Fruit fly (Drosophila melanogaster) whole organism, embryonic: Measurements from ENCODE around the gene Kr-h1.

Experiments
- Ada2b ChIP-seq: fragments of 200-800 bp; sonication (Bioruptor generic); IDR thresholded peaks from 2 replicates; pipeline ENCODE4 v1.3.6; 2022; ENCODE audit warnings: missing biosample characterization, missing genetic modification characterization
- B-H1 ChIP-seq: fragments of 200-800 bp; sonication (Bioruptor generic); IDR thresholded peaks from 3 replicates; pipeline ENCODE4 v1.3.6; 2022; ENCODE audit warnings: missing biosample characterization, missing genetic modification characterization
- Bgb ChIP-seq: fragments of 200-800 bp; sonication (Bioruptor generic); IDR thresholded peaks from 2 replicates; pipeline ENCODE4 v1.3.6; 2022; ENCODE audit warnings: missing biosample characterization, missing genetic modification characterization; ENCODE audit not compliant: partially characterized antibody
- CG10462 ChIP-seq: fragments of 200-800 bp; sonication (Bioruptor generic); optimal IDR thresholded peaks from 2 replicates; lab custom pipeline; 2016; ENCODE audit warnings: missing biosample characterization, missing genetic modification characterization
- CG12744 ChIP-seq: fragments of 200-800 bp; sonication (Bioruptor generic); optimal IDR thresholded peaks from 2 replicates; lab custom pipeline; 2016; ENCODE audit warnings: missing biosample characterization, missing genetic modification characterization
- CG13296 ChIP-seq: fragments of 200-800 bp; sonication (Bioruptor generic); optimal IDR thresholded peaks from 3 replicates; lab custom pipeline; 2018; ENCODE audit warnings: missing biosample characterization, mild to moderate bottlenecking, missing genetic modification characterization
- CG13624 ChIP-seq: fragments of 200-800 bp; sonication (Bioruptor generic); optimal IDR thresholded peaks from 2 replicates; lab custom pipeline; 2016; ENCODE audit warnings: missing biosample characterization, missing genetic modification characterization
- CG13894 ChIP-seq: fragments of 200-800 bp; sonication (Bioruptor generic); optimal IDR thresholded peaks from 3 replicates; lab custom pipeline; 2018; ENCODE audit warnings: missing biosample characterization, mild to moderate bottlenecking, missing genetic modification characterization, moderate library complexity
- CG15269 ChIP-seq: fragments of 200-800 bp; sonication (Bioruptor generic); optimal IDR thresholded peaks from 2 replicates; lab custom pipeline; 2018; ENCODE audit warnings: missing biosample characterization, mild to moderate bottlenecking, missing genetic modification characterization, moderate library complexity
- CG17359 ChIP-seq: fragments of 200-800 bp; sonication (Bioruptor generic); optimal IDR thresholded peaks from 3 replicates; lab custom pipeline; 2018; ENCODE audit warnings: missing biosample characterization, mild to moderate bottlenecking, missing genetic modification characterization, moderate library complexity
- CG2116 ChIP-seq: fragments of 200-800 bp; sonication (Bioruptor generic); optimal IDR thresholded peaks from 3 replicates; lab custom pipeline; 2018; ENCODE audit warnings: missing biosample characterization, mild to moderate bottlenecking, missing genetic modification characterization
- CG2712 ChIP-seq: fragments of 200-800 bp; optimal IDR thresholded peaks from 3 replicates; lab custom pipeline; 2019; ENCODE audit warnings: missing biosample characterization, mild to moderate bottlenecking, missing genetic modification characterization, moderate library complexity
- CG4820 ChIP-seq: fragments of 200-800 bp; sonication (Bioruptor generic); optimal IDR thresholded peaks from 3 replicates; lab custom pipeline; 2016; ENCODE audit warnings: missing biosample characterization, missing genetic modification characterization
- CG6254 ChIP-seq: fragments of 200-800 bp; sonication (Bioruptor generic); optimal IDR thresholded peaks from 3 replicates; lab custom pipeline; 2017; ENCODE audit warnings: mild to moderate bottlenecking, missing biosample characterization, missing genetic modification reagents, missing genetic modification characterization
- CG6654 ChIP-seq: fragments of 200-800 bp; sonication (Bioruptor generic); optimal IDR thresholded peaks from 2 replicates; lab custom pipeline; 2017; ENCODE audit warnings: missing biosample characterization, mild to moderate bottlenecking, missing genetic modification characterization
- CG8359 ChIP-seq: fragments of 200-800 bp; sonication (Bioruptor generic); optimal IDR thresholded peaks from 2 replicates; lab custom pipeline; 2017; ENCODE audit warnings: missing biosample characterization, mild to moderate bottlenecking, missing genetic modification characterization, borderline replicate concordance
- CG8924 ChIP-seq: fragments of 200-800 bp; optimal IDR thresholded peaks from 3 replicates; lab custom pipeline; 2019; ENCODE audit warnings: missing biosample characterization, mild to moderate bottlenecking, missing genetic modification characterization, moderate library complexity
- CG9817 ChIP-seq: fragments of 200-800 bp; sonication (Bioruptor generic); optimal IDR thresholded peaks from 2 replicates; lab custom pipeline; 2018; ENCODE audit warnings: missing biosample characterization, mild to moderate bottlenecking, missing genetic modification characterization, moderate library complexity
- D19B ChIP-seq: fragments of 200-800 bp; sonication (Bioruptor generic); optimal IDR thresholded peaks from 2 replicates; lab custom pipeline; 2017; ENCODE audit warnings: missing biosample characterization, mild to moderate bottlenecking, missing genetic modification characterization
- Dek ChIP-seq: fragments of 200-800 bp; sonication (Bioruptor generic); optimal IDR thresholded peaks from 3 replicates; lab custom pipeline; 2019; ENCODE audit warnings: missing biosample characterization, mild to moderate bottlenecking, missing genetic modification characterization, moderate library complexity
- Dll ChIP-seq: fragments of 200-800 bp; sonication (Bioruptor generic); IDR thresholded peaks from 4 replicates; pipeline ENCODE4 v1.3.6; 2022; ENCODE audit warnings: missing biosample characterization, missing genetic modification characterization; ENCODE audit not compliant: partially characterized antibody
- E2f1 ChIP-seq: fragments of 200-800 bp; sonication (Bioruptor generic); IDR thresholded peaks from 2 replicates; pipeline ENCODE4 v1.3.6; 2022; ENCODE audit warnings: missing biosample characterization, missing genetic modification characterization
- ERR ChIP-seq: fragments of 200-800 bp; sonication (Bioruptor generic); optimal IDR thresholded peaks from 2 replicates; lab custom pipeline; 2016; ENCODE audit warnings: missing biosample characterization, missing genetic modification characterization
- Ets97D ChIP-seq: fragments of 200-800 bp; sonication (Bioruptor generic); optimal IDR thresholded peaks from 3 replicates; lab custom pipeline; 2016; ENCODE audit warnings: missing biosample characterization, missing genetic modification characterization
- HLH4C ChIP-seq: fragments of 200-800 bp; sonication (Bioruptor generic); IDR thresholded peaks from 3 replicates; pipeline ENCODE4 v1.3.6; 2022; ENCODE audit warnings: missing biosample characterization, missing genetic modification characterization; ENCODE audit not compliant: partially characterized antibody
- Hmr ChIP-seq: fragments of 200-800 bp; sonication (Bioruptor generic); optimal IDR thresholded peaks from 3 replicates; lab custom pipeline; 2017; ENCODE audit warnings: mild to moderate bottlenecking, missing biosample characterization, missing genetic modification reagents, missing genetic modification characterization
- Lim3 ChIP-seq: fragments of 200-800 bp; sonication (Bioruptor generic); IDR thresholded peaks from 2 replicates; pipeline ENCODE4 v1.3.6; 2022; ENCODE audit warnings: missing biosample characterization, missing genetic modification characterization
- Max ChIP-seq: fragments of 200-800 bp; sonication (Bioruptor generic); optimal IDR thresholded peaks from 2 replicates; lab custom pipeline; 2016; ENCODE audit warnings: missing biosample characterization, mild to moderate bottlenecking, missing genetic modification characterization
- NfI ChIP-seq: fragments of 200-800 bp; sonication (Bioruptor generic); optimal IDR thresholded peaks from 3 replicates; lab custom pipeline; 2018; ENCODE audit warnings: missing biosample characterization, mild to moderate bottlenecking, missing genetic modification characterization, moderate library complexity
- Side ChIP-seq: fragments of 200-800 bp; sonication (Bioruptor generic); optimal IDR thresholded peaks from 2 replicates; lab custom pipeline; 2016; ENCODE audit warnings: missing biosample characterization, missing genetic modification characterization
- chn ChIP-seq: fragments of 200-800 bp; sonication (Bioruptor generic); optimal IDR thresholded peaks from 2 replicates; lab custom pipeline; 2016; ENCODE audit warnings: missing biosample characterization, missing genetic modification characterization
- dysf ChIP-seq: fragments of 200-800 bp; sonication (Bioruptor generic); IDR thresholded peaks from 3 replicates; pipeline ENCODE4 v1.3.6; 2022; ENCODE audit warnings: missing biosample characterization, missing genetic modification characterization
- ems ChIP-seq: fragments of 200-800 bp; sonication (Bioruptor generic); optimal IDR thresholded peaks from 3 replicates; lab custom pipeline; 2016; ENCODE audit warnings: missing biosample characterization, missing genetic modification characterization
- exex ChIP-seq: fragments of 200-800 bp; sonication (Bioruptor generic); optimal IDR thresholded peaks from 4 replicates; lab custom pipeline; 2018; ENCODE audit warnings: missing biosample characterization, mild to moderate bottlenecking, missing genetic modification characterization, moderate library complexity
- fu2 ChIP-seq: fragments of 200-800 bp; sonication (Bioruptor generic); optimal IDR thresholded peaks from 2 replicates; lab custom pipeline; 2016; ENCODE audit warnings: missing biosample characterization, missing genetic modification characterization
- hbn ChIP-seq: fragments of 200-800 bp; sonication (Bioruptor generic); IDR thresholded peaks from 2 replicates; pipeline ENCODE4 v1.3.6; 2022; ENCODE audit warnings: missing biosample characterization, missing genetic modification characterization; ENCODE audit not compliant: partially characterized antibody
- jing ChIP-seq: fragments of 200-800 bp; sonication (Bioruptor generic); optimal IDR thresholded peaks from 2 replicates; lab custom pipeline; 2018; ENCODE audit warnings: missing biosample characterization, mild to moderate bottlenecking, missing genetic modification characterization
- lola ChIP-seq, 3 experiments: fragments of >200 bp in 2 of 3; fragments of 200-800 bp in 1 of 3; sonication (Bioruptor generic) in 1 of 3; optimal IDR thresholded peaks; 2 replicates each; lab custom pipeline; 2017 to 2019; ENCODE audit warnings: missing biosample characterization in 3 of 3, missing genetic modification characterization in 3 of 3, mild to moderate bottlenecking in 1 of 3, moderate library complexity in 1 of 3
- nerfin-2 ChIP-seq: fragments of 200-800 bp; sonication (Bioruptor generic); IDR thresholded peaks from 2 replicates; pipeline ENCODE4 v1.3.6; 2022; ENCODE audit warnings: missing biosample characterization, missing genetic modification characterization; ENCODE audit not compliant: partially characterized antibody
- pum ChIP-seq: fragments of 200-800 bp; sonication (Bioruptor generic); optimal IDR thresholded peaks from 2 replicates; lab custom pipeline; 2016; ENCODE audit warnings: missing biosample characterization, missing genetic modification characterization
- pzg ChIP-seq: fragments of 200-800 bp; sonication (Bioruptor generic); optimal IDR thresholded peaks from 3 replicates; lab custom pipeline; 2018; ENCODE audit warnings: missing biosample characterization, mild to moderate bottlenecking, missing genetic modification characterization, moderate library complexity
- row ChIP-seq: fragments of 200-800 bp; sonication (Bioruptor generic); IDR thresholded peaks from 3 replicates; pipeline ENCODE4 v1.3.6; 2022; ENCODE audit warnings: missing biosample characterization, missing genetic modification characterization
- slbo ChIP-seq: fragments of 200-800 bp; sonication (Bioruptor generic); IDR thresholded peaks from 2 replicates; pipeline ENCODE4 v1.3.6; 2022; ENCODE audit warnings: missing biosample characterization, missing genetic modification characterization
- ssp ChIP-seq: fragments of 200-800 bp; sonication (Bioruptor generic); IDR thresholded peaks from 2 replicates; pipeline ENCODE4 v1.3.6; 2022; ENCODE audit warnings: missing biosample characterization, missing genetic modification characterization
- stwl ChIP-seq: fragments of 200-800 bp; sonication (Bioruptor generic); optimal IDR thresholded peaks from 3 replicates; lab custom pipeline; 2018; ENCODE audit warnings: missing biosample characterization, mild to moderate bottlenecking, missing genetic modification characterization, moderate library complexity
- tna ChIP-seq: fragments of 200-800 bp; sonication (Bioruptor generic); IDR thresholded peaks from 2 replicates; pipeline ENCODE4 v1.3.6; 2022; ENCODE audit warnings: missing biosample characterization, missing genetic modification characterization; ENCODE audit not compliant: partially characterized antibody
- unpg ChIP-seq: fragments of 200-800 bp; sonication (Bioruptor generic); optimal IDR thresholded peaks from 3 replicates; lab custom pipeline; 2018; ENCODE audit warnings: missing biosample characterization, mild to moderate bottlenecking, missing genetic modification characterization, moderate library complexity
- zfh2 ChIP-seq: fragments of 200-800 bp; sonication (Bioruptor generic); optimal IDR thresholded peaks from 2 replicates; lab custom pipeline; 2016; ENCODE audit warnings: missing biosample characterization, missing genetic modification characterization

Kr-h1 gene

DNA sequence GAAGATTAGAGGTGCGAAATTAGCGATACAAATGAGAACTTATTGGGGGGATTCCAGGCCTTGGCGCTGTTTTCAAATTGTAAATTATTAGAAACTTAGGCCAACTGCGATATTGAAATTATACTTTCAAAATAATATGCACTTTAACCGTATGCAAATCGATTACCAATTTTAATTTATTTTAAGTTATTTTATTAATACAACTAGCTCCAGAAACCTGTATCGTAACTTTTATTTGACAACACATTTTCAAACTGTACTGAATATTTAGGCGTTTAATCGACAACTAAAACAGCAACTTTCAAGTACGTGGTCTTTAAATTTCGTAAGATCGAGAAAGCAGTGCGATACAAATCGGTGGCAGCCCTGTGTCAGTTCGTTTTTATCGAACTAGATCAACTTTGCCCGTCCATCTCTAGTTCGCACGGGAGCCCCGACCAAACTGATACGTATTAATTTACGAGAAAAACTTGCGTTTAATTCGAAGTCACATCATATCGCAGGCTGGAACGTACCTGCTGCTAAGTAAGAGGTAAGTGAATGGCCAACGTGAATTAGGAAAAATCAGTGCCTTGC lies 11.7 kb upstream of the Kr-h1 start, which contains the start of the genes CG9154 and Kr-h2 (continued):
- peak; percentile 73 for TF ChIP-seq Bgb
- TF ChIP-seq Dek = peak; percentile 76
- peak; percentile 32; the same call in 1 of the 3 replicates for TF ChIP-seq dysf (GFP tag; lab: Robert Waterston, UW)
- peak; percentile 68 for TF ChIP-seq nerfin-2 (GFP tag; lab: Robert Waterston, UW)
- peak; percentile 25 for TF ChIP-seq D19B (GFP tag; lab: Kevin White, UChicago)
- TF ChIP-seq CG12744 = no peak
- TF ChIP-seq E2f1 (GFP tag; lab: Robert Waterston, UW) = 0 out of 2 replicates have a peak, but pooled peaks have one; percentile 11
- TF ChIP-seq Ada2b (GFP tag; lab: Robert Waterston, UW) = no peak
- TF ChIP-seq NfI (GFP tag; lab: Kevin White, UChicago) = peak; percentile 56
- TF ChIP-seq Hmr (GFP tag; lab: Kevin White, UChicago) = peak; percentile 58
- TF ChIP-seq ERR (GFP tag; lab: Kevin White, UChicago) = no peak
- no peak for TF ChIP-seq CG17359
- peak; percentile 57 for TF ChIP-seq CG13894 (tag; lab: Kevin White, UChicago)
- peak; percentile 37 for TF ChIP-seq CG9817
- peak; percentile 33; the same call in 1 of the 2 replicates for TF ChIP-seq hbn
- peak; percentile 98 for TF ChIP-seq CG2116 (GFP tag; lab: Kevin White, UChicago)
- peak; percentile 47 for TF ChIP-seq CG8924 (tag; lab: Kevin White, UChicago)
- peak; percentile 78 for TF ChIP-seq Ets97D (GFP tag; lab: Kevin White, UChicago)
- no peak for TF ChIP-seq jing
- peak; percentile 50 for TF ChIP-seq CG2712 (tag; lab: Kevin White, UChicago)
- peak; percentile 28 for TF ChIP-seq exex (tag; lab: Kevin White, UChicago)
- TF ChIP-seq pzg (GFP tag; lab: Kevin White, UChicago) = peak; percentile 87
- peak; percentile 66; the same call in 2 of the 4 replicates for TF ChIP-seq Dll (GFP tag; lab: Robert Waterston, UW)
- 0 out of 2 replicates have a peak, but pooled peaks have one; percentile 18 for TF ChIP-seq ssp (GFP tag; lab: Robert Waterston, UW)
- TF ChIP-seq CG4820 (GFP tag; lab: Kevin White, UChicago) = peak; percentile 23
- no peak for TF ChIP-seq CG6654 (GFP tag; lab: Kevin White, UChicago)
- peak; percentile 65 for TF ChIP-seq stwl (tag; lab: Kevin White, UChicago)
- peak; percentile 4 for TF ChIP-seq fu2
- peak; percentile 19 for TF ChIP-seq CG13624 (GFP tag; lab: Kevin White, UChicago)
- TF ChIP-seq CG10462 (GFP tag; lab: Kevin White, UChicago) = no peak
- peak in 1 of 3 experiments; percentile 25 for TF ChIP-seq lola (GFP tag; optimal IDR thresholded peaks at IDR 0.05; lab: Kevin White, UChicago)
- TF ChIP-seq unpg = peak; percentile 1
- TF ChIP-seq CG8359 (GFP tag; lab: Kevin White, UChicago) = no peak
- no peak for TF ChIP-seq Side
- peak; percentile 53 for TF ChIP-seq zfh2
- TF ChIP-seq CG15269 = peak; percentile 33
- peak; percentile 14 for TF ChIP-seq Max (GFP tag; lab: Kevin White, UChicago)
- peak; percentile 44; the same call in 1 of the 2 replicates for TF ChIP-seq tna (GFP tag; lab: Robert Waterston, UW)
- TF ChIP-seq slbo (GFP tag; lab: Robert Waterston, UW) = peak; percentile 31; the same call in 1 of the 2 replicates
- TF ChIP-seq chn (GFP tag; lab: Kevin White, UChicago) = no peak
- peak; percentile 15 for TF ChIP-seq pum
- TF ChIP-seq HLH4C = peak; percentile 81
- peak; percentile 1 for TF ChIP-seq ems (GFP tag; lab: Kevin White, UChicago)
- TF ChIP-seq CG6254 (GFP tag; lab: Kevin White, UChicago) = no peak
- no peak for TF ChIP-seq Lim3 (GFP tag; lab: Robert Waterston, UW)
- peak; percentile 16 for TF ChIP-seq CG13296 (GFP tag; lab: Kevin White, UChicago)
- peak; percentile 71 for TF ChIP-seq row (GFP tag; lab: Robert Waterston, UW)
- no peak; the same call in 2 of the 3 replicates for TF ChIP-seq B-H1
